Fruit fly (Drosophila melanogaster): Measurements from ENCODE around the gene Rtnl1.

- TF ChIP-seq OdsH (GFP tag; optimal IDR thresholded peaks at IDR 0.05) (no peak), spab (GFP tag; optimal IDR thresholded peaks at IDR 0.05) (no peak), Hr38 (GFP tag; optimal IDR thresholded peaks at IDR 0.05) (no peak), Sox15 (GFP tag; optimal IDR thresholded peaks at IDR 0.05) (no peak), Met (GFP tag; optimal IDR thresholded peaks at IDR 0.05) (no peak), Gug (GFP tag; IDR thresholded peaks at IDR 0.05) (no peak), fd59A (GFP tag; optimal IDR thresholded peaks at IDR 0.05) (no peak)
These were observed 45.4 kb upstream of the Rtnl1 start, which contains the start of the genes CG14036 and His3.3A for dm6 chr2L:5054953-5055352.
